Fruit fly (Drosophila melanogaster): ENCODE data around the gene TkR99D.

DNA sequence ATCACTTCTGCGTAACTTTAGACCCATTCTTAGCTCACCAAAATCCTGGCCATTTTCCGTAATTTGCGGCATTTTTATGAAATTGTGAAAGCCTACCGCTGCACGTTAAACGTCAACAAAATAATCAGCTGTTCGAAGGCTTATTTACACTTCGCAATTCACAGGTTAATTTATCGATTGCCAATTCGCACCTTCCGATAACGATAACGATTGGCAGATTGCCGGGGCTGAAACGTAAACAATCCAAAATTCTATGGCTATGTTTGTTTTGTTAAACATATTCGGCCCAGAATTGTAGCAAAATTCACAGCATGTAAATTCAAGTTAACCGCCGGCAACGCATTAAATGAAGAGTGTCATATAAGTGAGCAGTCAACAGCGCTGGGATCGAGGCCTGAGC lies 33.5 kb downstream of the TkR99D start, which contains the start of the genes eIF2Balpha and Vps13B:
- TF ChIP-seq NC2β (GFP tag; optimal IDR thresholded peaks at IDR 0.05), result no peak
- TF ChIP-seq cas (GFP tag; IDR thresholded peaks at IDR 0.05), result no peak
- no peak for TF ChIP-seq usp (GFP tag; optimal IDR thresholded peaks at IDR 0.05)
- no peak for TF ChIP-seq nau (GFP tag; optimal IDR thresholded peaks at IDR 0.05)
- TF ChIP-seq psq (GFP tag; optimal IDR thresholded peaks at IDR 0.05), result no peak
- TF ChIP-seq CG13624 (GFP tag; optimal IDR thresholded peaks at IDR 0.05), result no peak
- TF ChIP-seq jigr1 (GFP tag; IDR thresholded peaks at IDR 0.05), result no peak
- TF ChIP-seq Sox102F (GFP tag; optimal IDR thresholded peaks at IDR 0.05), result peak; percentile 54
- TF ChIP-seq sr (GFP tag; IDR thresholded peaks at IDR 0.05), result no peak
- TF ChIP-seq Hr3 (GFP tag; optimal IDR thresholded peaks at IDR 0.05), result no peak
